Worm (Caenorhabditis elegans) whole organism, L3 larva: ENCODE data around the gene Y46G5A.15.

Experiments used
- elt-2 ChIP-seq: sonication (generic microtip); optimal IDR thresholded peaks from 2 replicates; lab custom pipeline; 2016; ENCODE audit warnings: missing genetic modification reagents, mild to moderate bottlenecking, missing genetic modification characterization, missing compliant biosample characterization
- nhr-12 ChIP-seq: fragments of 150-350 bp; optimal IDR thresholded peaks from 2 replicates; lab custom pipeline; 2014; ENCODE audit warnings: missing biosample characterization, missing genetic modification characterization
- skn-1 ChIP-seq: fragments of 150-350 bp; optimal IDR thresholded peaks from 2 replicates; lab custom pipeline; 2014; ENCODE audit warnings: missing biosample characterization, missing genetic modification characterization
- unc-39 ChIP-seq: sonication (generic microtip); optimal IDR thresholded peaks from 4 replicates; lab custom pipeline; 2017; ENCODE audit warnings: missing biosample characterization, missing genetic modification characterization

- TF ChIP-seq elt-2 (tag; lab: Kevin White, UChicago) (peak; percentile 90), skn-1 (no peak), nhr-12 (no peak), unc-39 (tag; lab: Kevin White, UChicago) (no peak)
Measured at ce11 chrII:12823437-12823836, 38.2 kb upstream of the Y46G5A.15 start, which contains the start of gene Y46G5A.36.
